Worm (Caenorhabditis elegans) whole organism, young adult: ENCODE results near the gene fbxl-5.

Experiments used
- B0019.2 ChIP-seq: fragments of 200-800 bp; sonication (Bioruptor generic); conservative IDR thresholded peaks from 2 replicates; pipeline ENCODE4 v1.3.6; 2022; ENCODE audit warnings: missing genetic modification reagents, missing genetic modification characterization, missing compliant biosample characterization
- B0035.1 ChIP-seq: sonication (generic microtip); optimal IDR thresholded peaks from 2 replicates; lab custom pipeline; 2016; ENCODE audit warnings: missing genetic modification characterization, mild to moderate bottlenecking, missing compliant biosample characterization, missing genotype, missing genetic modification reagents
- B0261.1 ChIP-seq: sonication (generic microtip); optimal IDR thresholded peaks from 2 replicates; lab custom pipeline; 2016; ENCODE audit warnings: mild to moderate bottlenecking, missing genetic modification characterization, moderate library complexity, missing compliant biosample characterization
- D2030.7 ChIP-seq: fragments of 200-800 bp; sonication (Bioruptor generic); IDR thresholded peaks from 2 replicates; pipeline ENCODE4 v1.3.6; 2022; ENCODE audit warnings: missing genetic modification reagents, missing genetic modification characterization, missing compliant biosample characterization
- F37B4.10 ChIP-seq: fragments of 200-800 bp; sonication (Bioruptor generic); IDR thresholded peaks from 2 replicates; pipeline ENCODE4 v1.3.6; 2022; ENCODE audit warnings: missing genetic modification characterization, missing compliant biosample characterization
- F39B2.1 ChIP-seq: fragments of 200-800 bp; sonication (Bioruptor generic); IDR thresholded peaks from 2 replicates; pipeline ENCODE4 v1.3.6; 2022; ENCODE audit warnings: missing genetic modification reagents, missing genetic modification characterization, missing compliant biosample characterization
- F55B11.4 ChIP-seq: sonication (generic microtip); optimal IDR thresholded peaks from 2 replicates; lab custom pipeline; 2016; ENCODE audit warnings: missing compliant biosample characterization, missing genetic modification characterization, borderline replicate concordance; ENCODE audit not compliant: insufficient read depth
- K11D2.4 ChIP-seq: fragments of 200-800 bp; sonication (Bioruptor generic); IDR thresholded peaks from 2 replicates; pipeline ENCODE4 v1.3.6; 2022; ENCODE audit warnings: missing genetic modification reagents, missing genetic modification characterization, missing compliant biosample characterization
- Y53F4B.3 ChIP-seq: fragments of 200-800 bp; sonication (Bioruptor generic); IDR thresholded peaks from 2 replicates; pipeline ENCODE4 v1.3.6; 2022; ENCODE audit warnings: missing genetic modification reagents, missing genetic modification characterization, missing compliant biosample characterization
- Y67H2A.10 ChIP-seq: fragments of 200-800 bp; sonication (Bioruptor generic); conservative IDR thresholded peaks from 2 replicates; pipeline ENCODE4 v1.3.6; 2022; ENCODE audit warnings: missing genetic modification reagents, missing genetic modification characterization, missing compliant biosample characterization
- Y79H2A.3 ChIP-seq: fragments of 200-800 bp; sonication (Bioruptor generic); conservative IDR thresholded peaks from 2 replicates; pipeline ENCODE4 v1.3.6; 2022; ENCODE audit warnings: missing genetic modification reagents, missing genetic modification characterization, missing compliant biosample characterization
- Y95B8A.8 ChIP-seq: fragments of 200-800 bp; sonication (Bioruptor generic); IDR thresholded peaks from 2 replicates; pipeline ENCODE4 v1.3.6; 2022; ENCODE audit warnings: missing genetic modification reagents, missing genetic modification characterization, missing compliant biosample characterization
- atf-7 ChIP-seq: sonication (generic microtip); optimal IDR thresholded peaks from 2 replicates; lab custom pipeline; 2017; ENCODE audit warnings: mild to moderate bottlenecking, missing genetic modification characterization, missing compliant biosample characterization
- attf-5 ChIP-seq: fragments of 200-800 bp; sonication (Bioruptor generic); optimal IDR thresholded peaks from 2 replicates; lab custom pipeline; 2018; ENCODE audit warnings: mild to moderate bottlenecking, missing genetic modification characterization, missing compliant biosample characterization
- attf-6 ChIP-seq: fragments of 200-800 bp; sonication (Bioruptor generic); IDR thresholded peaks from 2 replicates; pipeline ENCODE4 v1.3.6; 2022; ENCODE audit warnings: missing genetic modification reagents, missing genetic modification characterization, missing compliant biosample characterization
- bed-2 ChIP-seq: fragments of 200-800 bp; sonication (Bioruptor generic); IDR thresholded peaks from 2 replicates; pipeline ENCODE4 v1.3.6; 2022; ENCODE audit warnings: missing genetic modification reagents, missing genetic modification characterization, missing compliant biosample characterization
- cebp-1 ChIP-seq, 2 experiments: fragments of 200-800 bp in 1 of 2; sonication (Bioruptor generic) in 1 of 2; sonication (generic microtip) in 1 of 2; IDR thresholded peaks in 1 of 2; optimal IDR thresholded peaks in 1 of 2; 2 replicates each; pipeline versions ENCODE4 v1.3.6 to Lab custom; 2017 to 2022; ENCODE audit warnings: missing compliant biosample characterization in 2 of 2, missing genetic modification characterization in 2 of 2, mild to moderate bottlenecking in 1 of 2, missing genetic modification reagents in 1 of 2, moderate library complexity in 1 of 2
- ceh-100 ChIP-seq: fragments of 200-800 bp; sonication (Bioruptor generic); IDR thresholded peaks from 2 replicates; pipeline ENCODE4 v1.3.6; 2022; ENCODE audit warnings: missing genetic modification reagents, missing genetic modification characterization, missing compliant biosample characterization
- ceh-27 ChIP-seq: fragments of 200-800 bp; sonication (Bioruptor generic); optimal IDR thresholded peaks from 2 replicates; lab custom pipeline; 2018; ENCODE audit warnings: mild to moderate bottlenecking, missing genetic modification characterization, moderate library complexity, missing compliant biosample characterization
- chd-7 ChIP-seq: sonication (generic microtip); optimal IDR thresholded peaks from 2 replicates; lab custom pipeline; 2016; ENCODE audit warnings: mild to moderate bottlenecking, missing genetic modification characterization, moderate library complexity, missing compliant biosample characterization
- dox-1 ChIP-seq: fragments of 200-800 bp; sonication (Bioruptor generic); IDR thresholded peaks from 2 replicates; pipeline ENCODE4 v1.3.6; 2022; ENCODE audit warnings: missing genetic modification reagents, missing genetic modification characterization, missing compliant biosample characterization
- efl-1 ChIP-seq: fragments of 150-350 bp; optimal IDR thresholded peaks from 2 replicates; lab custom pipeline; 2014; ENCODE audit warnings: missing biosample characterization, missing genetic modification reagents, missing genetic modification characterization
- egl-44 ChIP-seq: fragments of 200-800 bp; sonication (Bioruptor generic); IDR thresholded peaks from 2 replicates; pipeline ENCODE4 v1.3.6; 2022; ENCODE audit warnings: missing genetic modification reagents, missing genetic modification characterization, missing compliant biosample characterization
- ets-4 ChIP-seq: fragments of 200-800 bp; sonication (Bioruptor generic); optimal IDR thresholded peaks from 2 replicates; lab custom pipeline; 2018; ENCODE audit warnings: mild to moderate bottlenecking, missing genetic modification characterization, missing compliant biosample characterization
- him-1 ChIP-seq: sonication (generic microtip); optimal IDR thresholded peaks from 2 replicates; lab custom pipeline; 2016; ENCODE audit warnings: missing genotype, missing genetic modification reagents, missing genetic modification characterization, missing compliant biosample characterization
- hlh-26 ChIP-seq: fragments of 200-800 bp; sonication (Bioruptor generic); conservative IDR thresholded peaks from 2 replicates; pipeline ENCODE4 v1.3.6; 2022; ENCODE audit warnings: missing genetic modification reagents, missing genetic modification characterization, missing compliant biosample characterization
- hmg-1.2 ChIP-seq: fragments of 200-800 bp; sonication (Bioruptor generic); IDR thresholded peaks from 2 replicates; pipeline ENCODE4 v1.3.6; 2022; ENCODE audit warnings: missing genetic modification reagents, missing genetic modification characterization, missing compliant biosample characterization
- hrde-1 ChIP-seq: sonication (generic microtip); optimal IDR thresholded peaks from 2 replicates; lab custom pipeline; 2016; ENCODE audit warnings: missing genetic modification characterization, mild to moderate bottlenecking, missing compliant biosample characterization, moderate library complexity, missing genotype, missing genetic modification reagents, borderline replicate concordance
- hsf-1 ChIP-seq: fragments of 200-800 bp; sonication (Bioruptor generic); IDR thresholded peaks from 2 replicates; pipeline ENCODE4 v1.3.6; 2022; ENCODE audit warnings: missing genetic modification reagents, missing genetic modification characterization, missing compliant biosample characterization
- let-607 ChIP-seq, 2 experiments: fragments of 200-800 bp in 1 of 2; sonication (Bioruptor generic) in 1 of 2; sonication (generic microtip) in 1 of 2; optimal IDR thresholded peaks; 2 replicates each; lab custom pipeline; 2016 to 2018; ENCODE audit warnings: mild to moderate bottlenecking in 2 of 2, missing compliant biosample characterization in 2 of 2, missing genetic modification characterization in 2 of 2, moderate library complexity in 2 of 2, missing genotype in 1 of 2
- lin-40 ChIP-seq: sonication (generic microtip); optimal IDR thresholded peaks from 2 replicates; lab custom pipeline; 2016; ENCODE audit warnings: missing genetic modification characterization, mild to moderate bottlenecking, missing compliant biosample characterization, missing genotype, missing genetic modification reagents
- madf-10 ChIP-seq: sonication (generic microtip); optimal IDR thresholded peaks from 2 replicates; lab custom pipeline; 2016; ENCODE audit warnings: mild to moderate bottlenecking, missing genetic modification characterization, missing compliant biosample characterization
- mel-28 ChIP-seq: sonication (generic microtip); optimal IDR thresholded peaks from 2 replicates; lab custom pipeline; 2016; ENCODE audit warnings: borderline replicate concordance, mild to moderate bottlenecking, missing genetic modification characterization, missing compliant biosample characterization
- mes-4 ChIP-seq: sonication (generic microtip); optimal IDR thresholded peaks from 2 replicates; lab custom pipeline; 2016; ENCODE audit warnings: missing genotype, missing genetic modification characterization, missing compliant biosample characterization
- nfyb-1 ChIP-seq: fragments of 200-800 bp; sonication (Bioruptor generic); IDR thresholded peaks from 2 replicates; pipeline ENCODE4 v1.3.6; 2022; ENCODE audit warnings: missing genetic modification reagents, missing genetic modification characterization, missing compliant biosample characterization
- nhr-120 ChIP-seq: fragments of 200-800 bp; sonication (Bioruptor generic); IDR thresholded peaks from 2 replicates; pipeline ENCODE4 v1.3.6; 2022; ENCODE audit warnings: missing genetic modification characterization, missing compliant biosample characterization
- pbrm-1 ChIP-seq: fragments of 200-800 bp; sonication (Bioruptor generic); IDR thresholded peaks from 2 replicates; pipeline ENCODE4 v1.3.6; 2022; ENCODE audit warnings: missing genetic modification reagents, missing genetic modification characterization, missing compliant biosample characterization
- snpc-1.1 ChIP-seq: sonication (generic microtip); optimal IDR thresholded peaks from 2 replicates; lab custom pipeline; 2017; ENCODE audit warnings: missing genetic modification characterization, mild to moderate bottlenecking, missing compliant biosample characterization, antibody characterized with exemption, moderate library complexity, missing genotype, missing genetic modification reagents; ENCODE audit not compliant: insufficient read depth
- snpc-4 ChIP-seq, 5 experiments: fragments of 150-350 bp in 1 of 5; sonication (generic microtip) in 4 of 5; optimal IDR thresholded peaks; 2 replicates each; lab custom pipeline; 2014 to 2018; ENCODE audit warnings: missing genetic modification characterization in 5 of 5, missing biosample characterization in 3 of 5, antibody characterized with exemption in 2 of 5, mild to moderate bottlenecking in 2 of 5, missing compliant biosample characterization in 2 of 5, missing genotype in 2 of 5, moderate library complexity in 2 of 5, missing genetic modification reagents in 1 of 5
- somi-1 ChIP-seq: fragments of 200-800 bp; sonication (Bioruptor generic); optimal IDR thresholded peaks from 2 replicates; lab custom pipeline; 2018; ENCODE audit warnings: mild to moderate bottlenecking, missing genetic modification characterization, missing compliant biosample characterization
- sptf-2 ChIP-seq: fragments of 200-800 bp; sonication (Bioruptor generic); optimal IDR thresholded peaks from 2 replicates; lab custom pipeline; 2018; ENCODE audit warnings: mild to moderate bottlenecking, missing genetic modification characterization, missing compliant biosample characterization
- unc-130 ChIP-seq: sonication (generic microtip); optimal IDR thresholded peaks from 2 replicates; lab custom pipeline; 2016; ENCODE audit warnings: missing genetic modification reagents, missing genetic modification characterization, missing compliant biosample characterization
- ztf-3 ChIP-seq: fragments of 200-800 bp; sonication (Bioruptor generic); optimal IDR thresholded peaks from 2 replicates; lab custom pipeline; 2018; ENCODE audit warnings: mild to moderate bottlenecking, missing genetic modification characterization, missing compliant biosample characterization
- ztf-6 ChIP-seq: fragments of 200-800 bp; sonication (Bioruptor generic); IDR thresholded peaks from 2 replicates; pipeline ENCODE4 v1.3.6; 2022; ENCODE audit warnings: missing genetic modification reagents, missing genetic modification characterization, missing compliant biosample characterization

The fbxl-5 gene

DNA sequence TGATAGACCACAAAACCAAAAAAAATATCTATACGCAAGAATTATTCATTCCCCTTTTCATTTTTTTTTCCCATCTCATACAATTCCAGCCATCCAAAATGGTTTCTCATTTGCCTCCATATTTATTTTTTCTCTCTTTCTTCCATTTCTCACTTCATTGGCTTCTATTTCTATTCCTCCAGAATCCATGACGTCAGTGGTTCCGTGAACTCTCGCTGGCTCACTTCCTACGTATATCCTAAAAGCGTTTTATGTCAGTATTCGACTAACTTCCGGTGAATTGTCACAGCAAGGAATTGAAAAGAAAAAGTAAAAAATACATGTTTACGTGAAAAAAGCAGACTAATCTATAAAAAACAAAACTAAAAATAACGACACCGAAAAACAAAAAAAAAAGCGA is 15.8 kb upstream of the fbxl-5 start:
- TF ChIP-seq pbrm-1 (no peak), ceh-100 (GFP tag; lab: Robert Waterston, UW) (no peak), ets-4 (GFP tag; lab: Kevin White, UChicago) (no peak), F37B4.10 (GFP tag; lab: Robert Waterston, UW) (no peak)

DNA sequence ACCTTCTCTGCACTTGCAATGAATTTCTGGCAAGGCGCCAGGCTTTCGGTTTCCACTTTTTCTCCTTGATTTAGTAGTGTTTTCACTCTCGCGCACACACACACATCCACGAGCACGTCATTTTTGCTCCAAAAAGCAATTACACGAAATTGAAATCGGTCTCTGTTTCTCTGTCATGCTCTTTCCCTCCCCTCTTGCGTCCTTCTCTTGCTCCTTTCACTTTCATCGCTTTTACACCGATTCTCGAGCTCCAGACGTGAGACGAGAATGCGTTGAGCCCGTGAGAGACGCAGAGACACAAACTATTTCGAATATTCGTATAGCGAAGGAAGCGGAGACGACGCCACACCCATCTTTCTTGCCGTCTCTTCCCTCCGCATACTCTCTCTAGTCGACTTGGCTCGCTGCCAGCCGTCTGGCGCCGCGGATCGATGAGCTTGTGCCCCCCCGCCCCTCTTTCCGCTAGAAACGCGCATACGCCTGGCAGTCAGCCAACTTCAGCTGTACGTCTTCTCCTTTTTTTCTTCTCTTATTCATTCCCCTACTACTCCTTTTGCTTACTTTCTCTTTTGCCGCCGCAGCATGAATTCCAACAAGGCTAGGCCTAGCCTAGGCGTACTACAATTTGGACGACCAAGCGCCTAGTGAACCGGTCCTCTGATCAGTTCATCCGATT is 14.6 kb upstream of the fbxl-5 start:
- TF ChIP-seq pbrm-1 (0 out of 2 replicates have a peak, but pooled peaks have one; percentile 25), F39B2.1 (GFP tag; lab: Robert Waterston, UW) (no peak), snpc-1.1 (tag; lab: Kevin White, UChicago) (no peak), madf-10 (tag; lab: Kevin White, UChicago) (peak; percentile 34), ceh-27 (GFP tag; lab: Kevin White, UChicago) (peak; percentile 48), F55B11.4 (no peak), hrde-1 (tag; lab: Kevin White, UChicago) (no peak), B0035.1 (tag; lab: Kevin White, UChicago) (no peak), sptf-2 (GFP tag; lab: Kevin White, UChicago) (no peak), mes-4 (tag; lab: Kevin White, UChicago) (no peak), nhr-120 (GFP tag; lab: Robert Waterston, UW) (no peak), snpc-4 (GFP tag; optimal IDR thresholded peaks at IDR 0.05; lab: Kevin White, UChicago) (no peak), snpc-4 (tag; optimal IDR thresholded peaks at IDR 0.05; lab: Kevin White, UChicago) (peak in 2 of 4 experiments; percentile 22 to 54), ztf-3 (GFP tag; lab: Kevin White, UChicago) (peak; percentile 24), hsf-1 (no peak), attf-5 (peak; percentile 53), chd-7 (tag; lab: Kevin White, UChicago) (peak; percentile 39), atf-7 (tag; lab: Kevin White, UChicago) (peak; percentile 81), efl-1 (no peak), D2030.7 (GFP tag; lab: Robert Waterston, UW) (no peak), attf-6 (no peak), somi-1 (GFP tag; lab: Kevin White, UChicago) (peak; percentile 46), hlh-26 (GFP tag; lab: Robert Waterston, UW) (no peak), egl-44 (GFP tag; lab: Robert Waterston, UW) (no peak), lin-40 (peak; percentile 83), Y67H2A.10 (GFP tag; lab: Robert Waterston, UW) (no peak), K11D2.4 (GFP tag; lab: Robert Waterston, UW) (0 out of 2 replicates have a peak, but pooled peaks have one; percentile 46), mel-28 (tag; lab: Kevin White, UChicago) (no peak), dox-1 (GFP tag; lab: Robert Waterston, UW) (peak; percentile 43; the same call in 1 of the 2 replicates), him-1 (tag; lab: Kevin White, UChicago) (no peak), Y53F4B.3 (GFP tag; lab: Robert Waterston, UW) (no peak), hmg-1.2 (peak; percentile 84), nfyb-1 (GFP tag; lab: Robert Waterston, UW) (peak; percentile 74; the same call in 1 of the 2 replicates), let-607 (tag; optimal IDR thresholded peaks at IDR 0.05; lab: Kevin White, UChicago) (peak; percentile 2 to 23), unc-130 (GFP tag; lab: Kevin White, UChicago) (no peak), Y79H2A.3 (no peak), B0261.1 (tag; lab: Kevin White, UChicago) (no peak), Y95B8A.8 (GFP tag; lab: Robert Waterston, UW) (no peak), bed-2 (GFP tag; lab: Robert Waterston, UW) (no peak), ztf-6 (GFP tag; lab: Robert Waterston, UW) (no peak), B0019.2 (no peak), cebp-1 (GFP tag; IDR thresholded peaks at IDR 0.05; lab: Robert Waterston, UW) (no peak), cebp-1 (tag; optimal IDR thresholded peaks at IDR 0.05; lab: Kevin White, UChicago) (peak; percentile 80)
